Fruit fly (Drosophila melanogaster) whole organism, embryonic: ENCODE data around the gene CG32176.

ENCODE experiments used
- Antp ChIP-seq: fragments of 200-800 bp; sonication (Bioruptor generic); optimal IDR thresholded peaks from 3 replicates; lab custom pipeline; 2016; ENCODE audit warnings: missing biosample characterization, missing genetic modification characterization
- Bteb2 ChIP-seq: fragments of 200-800 bp; sonication (Bioruptor generic); optimal IDR thresholded peaks from 2 replicates; lab custom pipeline; 2016; ENCODE audit warnings: missing biosample characterization, missing genetic modification characterization
- CG10147 ChIP-seq: fragments of 200-800 bp; sonication (Bioruptor generic); optimal IDR thresholded peaks from 2 replicates; lab custom pipeline; 2019; ENCODE audit warnings: missing biosample characterization, mild to moderate bottlenecking, missing genetic modification characterization, moderate library complexity
- CG10274 ChIP-seq: fragments of 200-800 bp; sonication (Bioruptor generic); optimal IDR thresholded peaks from 3 replicates; lab custom pipeline; 2017; ENCODE audit warnings: missing biosample characterization, mild to moderate bottlenecking, missing genetic modification characterization
- CG12071 ChIP-seq: fragments of 200-800 bp; sonication (Bioruptor generic); optimal IDR thresholded peaks from 3 replicates; lab custom pipeline; 2018; ENCODE audit warnings: missing biosample characterization, mild to moderate bottlenecking, missing genetic modification characterization
- CG12391 ChIP-seq: fragments of 200-800 bp; sonication (Bioruptor generic); optimal IDR thresholded peaks from 3 replicates; lab custom pipeline; 2018; ENCODE audit warnings: missing biosample characterization, mild to moderate bottlenecking, missing genetic modification characterization, moderate library complexity
- CG13123 ChIP-seq: fragments of 200-800 bp; sonication (Bioruptor generic); optimal IDR thresholded peaks from 2 replicates; lab custom pipeline; 2016; ENCODE audit warnings: missing biosample characterization, missing genetic modification characterization
- CG15073 ChIP-seq: fragments of 200-800 bp; sonication (Bioruptor generic); optimal IDR thresholded peaks from 2 replicates; lab custom pipeline; 2016; ENCODE audit warnings: missing biosample characterization, missing genetic modification characterization
- CG1603 ChIP-seq: fragments of 200-800 bp; sonication (Bioruptor generic); optimal IDR thresholded peaks from 2 replicates; lab custom pipeline; 2019; ENCODE audit warnings: missing biosample characterization, mild to moderate bottlenecking, missing genetic modification characterization, moderate library complexity
- CG18476 ChIP-seq: fragments of 200-800 bp; sonication (Bioruptor generic); optimal IDR thresholded peaks from 2 replicates; lab custom pipeline; 2016; ENCODE audit warnings: missing biosample characterization, mild to moderate bottlenecking, missing genetic modification characterization
- CG31365 ChIP-seq: fragments of 200-800 bp; sonication (Bioruptor generic); optimal IDR thresholded peaks from 2 replicates; lab custom pipeline; 2018; ENCODE audit warnings: missing biosample characterization, mild to moderate bottlenecking, missing genetic modification characterization
- CG32532 ChIP-seq: fragments of 200-800 bp; sonication (Bioruptor generic); IDR thresholded peaks from 2 replicates; pipeline ENCODE4 v1.3.6; 2022; ENCODE audit warnings: missing biosample characterization, missing genetic modification characterization
- CG3726 ChIP-seq: fragments of 200-800 bp; sonication (Bioruptor generic); IDR thresholded peaks from 3 replicates; pipeline ENCODE4, ENCODE4 v1.3.6; 2022; ENCODE audit warnings: missing biosample characterization, missing genetic modification characterization
- CG6765 ChIP-seq: fragments of 200-800 bp; sonication (Bioruptor generic); optimal IDR thresholded peaks from 3 replicates; lab custom pipeline; 2017; ENCODE audit warnings: missing biosample characterization, mild to moderate bottlenecking, missing genetic modification characterization
- CG6813 ChIP-seq: fragments of 200-800 bp; sonication (Bioruptor generic); optimal IDR thresholded peaks from 2 replicates; lab custom pipeline; 2017; ENCODE audit warnings: missing biosample characterization, missing genetic modification characterization, mild to moderate bottlenecking, moderate library complexity, missing genetic modification reagents
- CG8089 ChIP-seq: fragments of 200-800 bp; sonication (Bioruptor generic); optimal IDR thresholded peaks from 3 replicates; lab custom pipeline; 2016; ENCODE audit warnings: missing biosample characterization, missing genetic modification characterization
- CG8290 ChIP-seq, 3 experiments: fragments of 200-800 bp; sonication (Bioruptor generic); optimal IDR thresholded peaks; 2 replicates each; lab custom pipeline; 2016 to 2019; ENCODE audit warnings: missing biosample characterization in 3 of 3, missing genetic modification characterization in 3 of 3, mild to moderate bottlenecking in 2 of 3, moderate library complexity in 1 of 3
- CG9932 ChIP-seq: fragments of 200-800 bp; sonication (Bioruptor generic); IDR thresholded peaks from 2 replicates; pipeline ENCODE4 v1.3.6; 2022; ENCODE audit warnings: missing biosample characterization, missing genetic modification characterization
- Dbx ChIP-seq: fragments of 200-800 bp; sonication (Bioruptor generic); IDR thresholded peaks from 3 replicates; pipeline ENCODE4 v1.3.6; 2022; ENCODE audit warnings: missing biosample characterization, missing genetic modification characterization
- Ets97D ChIP-seq: fragments of 200-800 bp; sonication (Bioruptor generic); optimal IDR thresholded peaks from 3 replicates; lab custom pipeline; 2016; ENCODE audit warnings: missing biosample characterization, missing genetic modification characterization
- HLH3B ChIP-seq: fragments of 200-800 bp; sonication (Bioruptor generic); IDR thresholded peaks from 2 replicates; pipeline ENCODE4 v1.3.6; 2022; ENCODE audit warnings: missing biosample characterization, missing genetic modification characterization
- Hsf ChIP-seq: fragments of 200-800 bp; sonication (Bioruptor generic); optimal IDR thresholded peaks from 3 replicates; lab custom pipeline; 2016; ENCODE audit warnings: missing biosample characterization, missing genetic modification characterization
- Lhr ChIP-seq: fragments of 200-800 bp; sonication (Bioruptor generic); optimal IDR thresholded peaks from 3 replicates; lab custom pipeline; 2017; ENCODE audit warnings: mild to moderate bottlenecking, missing biosample characterization, missing genetic modification reagents, missing genetic modification characterization
- NfI ChIP-seq: fragments of 200-800 bp; sonication (Bioruptor generic); optimal IDR thresholded peaks from 3 replicates; lab custom pipeline; 2018; ENCODE audit warnings: missing biosample characterization, mild to moderate bottlenecking, missing genetic modification characterization, moderate library complexity
- Oli ChIP-seq: fragments of 200-800 bp; sonication (Bioruptor generic); optimal IDR thresholded peaks from 2 replicates; lab custom pipeline; 2018; ENCODE audit warnings: missing biosample characterization, mild to moderate bottlenecking, missing genetic modification characterization, moderate library complexity
- Sin3A ChIP-seq: fragments of >200 bp; optimal IDR thresholded peaks from 2 replicates; lab custom pipeline; 2018
- Sry-β ChIP-seq: fragments of 200-800 bp; sonication (Bioruptor generic); optimal IDR thresholded peaks from 2 replicates; lab custom pipeline; 2018; ENCODE audit warnings: missing biosample characterization, mild to moderate bottlenecking, missing genetic modification characterization, moderate library complexity
- ab ChIP-seq: fragments of 200-800 bp; sonication (Bioruptor generic); optimal IDR thresholded peaks from 2 replicates; lab custom pipeline; 2016; ENCODE audit warnings: missing biosample characterization, missing genetic modification characterization
- bab2 ChIP-seq: fragments of 200-800 bp; sonication (Bioruptor generic); optimal IDR thresholded peaks from 2 replicates; lab custom pipeline; 2016; ENCODE audit warnings: missing biosample characterization, missing genetic modification characterization
- cad ChIP-seq: fragments of >200 bp; optimal IDR thresholded peaks from 2 replicates; lab custom pipeline; 2017; ENCODE audit warnings: missing biosample characterization, missing genetic modification characterization
- crc ChIP-seq: fragments of 200-800 bp; sonication (Bioruptor generic); optimal IDR thresholded peaks from 2 replicates; lab custom pipeline; 2016; ENCODE audit warnings: missing biosample characterization, missing genetic modification characterization
- gcm ChIP-seq: fragments of 200-800 bp; sonication (Bioruptor generic); optimal IDR thresholded peaks from 2 replicates; lab custom pipeline; 2019; ENCODE audit warnings: missing biosample characterization, mild to moderate bottlenecking, missing genetic modification characterization, moderate library complexity
- kah ChIP-seq: fragments of 200-800 bp; sonication (Bioruptor generic); optimal IDR thresholded peaks from 2 replicates; lab custom pipeline; 2018; ENCODE audit warnings: missing biosample characterization, mild to moderate bottlenecking, missing genetic modification characterization
- lola ChIP-seq, 3 experiments: fragments of >200 bp in 2 of 3; fragments of 200-800 bp in 1 of 3; sonication (Bioruptor generic) in 1 of 3; optimal IDR thresholded peaks; 2 replicates each; lab custom pipeline; 2017 to 2019; ENCODE audit warnings: missing biosample characterization in 3 of 3, missing genetic modification characterization in 3 of 3, mild to moderate bottlenecking in 1 of 3, moderate library complexity in 1 of 3
- lov ChIP-seq, 2 experiments: fragments of 200-800 bp in 1 of 2; fragments of >200 bp in 1 of 2; sonication (Bioruptor generic) in 1 of 2; IDR thresholded peaks in 1 of 2; optimal IDR thresholded peaks in 1 of 2; 2 replicates in 1 of 2; 3 replicates in 1 of 2; pipeline versions ENCODE4 v1.3.6 to Lab custom; 2017 to 2022; ENCODE audit warnings: missing biosample characterization in 1 of 2, missing genetic modification characterization in 1 of 2
- mam ChIP-seq: fragments of 200-800 bp; sonication (Bioruptor generic); optimal IDR thresholded peaks from 3 replicates; lab custom pipeline; 2016; ENCODE audit warnings: missing biosample characterization, missing genetic modification characterization
- odd ChIP-seq: fragments of 200-800 bp; sonication (Bioruptor generic); optimal IDR thresholded peaks from 2 replicates; lab custom pipeline; 2017; ENCODE audit warnings: missing biosample characterization, mild to moderate bottlenecking, missing genetic modification characterization
- p53 ChIP-seq: fragments of 200-800 bp; sonication (Bioruptor generic); optimal IDR thresholded peaks from 2 replicates; lab custom pipeline; 2016; ENCODE audit warnings: missing biosample characterization, missing genetic modification characterization
- pan ChIP-seq, 4 experiments: fragments of >200 bp in 3 of 4; fragments of 200-800 bp in 1 of 4; sonication (Bioruptor generic) in 1 of 4; optimal IDR thresholded peaks in 3 of 4; IDR thresholded peaks in 1 of 4; 2 replicates each; pipeline versions ENCODE4 v1.3.6 to Lab custom; 2017 to 2022; ENCODE audit warnings: missing biosample characterization in 2 of 4, missing genetic modification characterization in 2 of 4, mixed read lengths in 1 of 4
- pb ChIP-seq: fragments of 200-800 bp; sonication (Bioruptor generic); optimal IDR thresholded peaks from 3 replicates; lab custom pipeline; 2016; ENCODE audit warnings: missing biosample characterization, missing genetic modification characterization
- peb ChIP-seq: fragments of 200-800 bp; sonication (Bioruptor generic); IDR thresholded peaks from 2 replicates; pipeline ENCODE4 v1.3.6; 2022; ENCODE audit warnings: missing biosample characterization, missing genetic modification characterization
- pum ChIP-seq: fragments of 200-800 bp; sonication (Bioruptor generic); optimal IDR thresholded peaks from 2 replicates; lab custom pipeline; 2016; ENCODE audit warnings: missing biosample characterization, missing genetic modification characterization
- sd ChIP-seq: fragments of 200-800 bp; sonication (Bioruptor generic); optimal IDR thresholded peaks from 3 replicates; lab custom pipeline; 2018; ENCODE audit warnings: missing biosample characterization, mild to moderate bottlenecking, missing genetic modification characterization, moderate library complexity
- sens ChIP-seq: fragments of 200-800 bp; sonication (Bioruptor generic); peaks from one replicate; lab custom pipeline; 2016; ENCODE audit warnings: missing biosample characterization, missing genetic modification characterization
- shn ChIP-seq: fragments of 200-800 bp; sonication (Bioruptor generic); optimal IDR thresholded peaks from 3 replicates; lab custom pipeline; 2016; ENCODE audit warnings: missing biosample characterization, missing genetic modification characterization
- sisA ChIP-seq: fragments of 200-800 bp; sonication (Bioruptor generic); IDR thresholded peaks from 2 replicates; pipeline ENCODE4 v1.3.6; 2022; ENCODE audit warnings: missing biosample characterization, missing genetic modification characterization
- sna ChIP-seq: fragments of 200-800 bp; sonication (Bioruptor generic); IDR thresholded peaks from 2 replicates; pipeline ENCODE4 v1.3.6; 2022; ENCODE audit warnings: missing biosample characterization, missing genetic modification characterization; ENCODE audit not compliant: partially characterized antibody
- tgo ChIP-seq: fragments of 200-800 bp; sonication (Bioruptor generic); IDR thresholded peaks from 3 replicates; pipeline ENCODE4 v1.3.6; 2022; ENCODE audit warnings: missing biosample characterization, missing genetic modification characterization
- trem ChIP-seq: fragments of 200-800 bp; optimal IDR thresholded peaks from 3 replicates; lab custom pipeline; 2019; ENCODE audit warnings: missing biosample characterization, mild to moderate bottlenecking, missing genetic modification characterization, moderate library complexity
- wdn ChIP-seq: fragments of 200-800 bp; sonication (Bioruptor generic); IDR thresholded peaks from 2 replicates; pipeline ENCODE4 v1.3.6; 2022; ENCODE audit warnings: missing biosample characterization, missing genetic modification characterization
- wek ChIP-seq: fragments of 200-800 bp; sonication (Bioruptor generic); optimal IDR thresholded peaks from 3 replicates; lab custom pipeline; 2018; ENCODE audit warnings: missing biosample characterization, mild to moderate bottlenecking, missing genetic modification characterization, moderate library complexity

CG32176 gene

dm6 chr3L:17432947-17433346 is 721 bp upstream of the CG32176 start, which contains the start of gene frc (continued):
- no peak for TF ChIP-seq CG15073
- no peak for TF ChIP-seq p53 (GFP tag; lab: Kevin White, UChicago)
- TF ChIP-seq sisA (GFP tag; lab: Robert Waterston, UW): no peak
- TF ChIP-seq Hsf (GFP tag; lab: Kevin White, UChicago): no peak
- no peak for TF ChIP-seq Sin3A (lab: Kevin White, UChicago)
- TF ChIP-seq CG18476 (GFP tag; lab: Kevin White, UChicago): no peak
- no peak for TF ChIP-seq mam (GFP tag; lab: Kevin White, UChicago)
- TF ChIP-seq CG12071 (GFP tag; lab: Kevin White, UChicago): no peak
- no peak for TF ChIP-seq CG12391 (tag; lab: Kevin White, UChicago)
- TF ChIP-seq ab (GFP tag; lab: Kevin White, UChicago): no peak
- no peak for TF ChIP-seq tgo (GFP tag; lab: Robert Waterston, UW)
- TF ChIP-seq CG8290 (GFP tag; optimal IDR thresholded peaks at IDR 0.05; lab: Kevin White, UChicago): no peak
- TF ChIP-seq CG8290 (tag; optimal IDR thresholded peaks at IDR 0.05; lab: Kevin White, UChicago): peak in 1 of 2 experiments; percentile 51
- TF ChIP-seq kah (GFP tag; lab: Kevin White, UChicago): no peak
- TF ChIP-seq crc (GFP tag; lab: Kevin White, UChicago): no peak
- no peak for TF ChIP-seq gcm (GFP tag; lab: Kevin White, UChicago)
- no peak for TF ChIP-seq CG9932
- TF ChIP-seq CG1603 (tag; lab: Kevin White, UChicago): peak; percentile 5
- TF ChIP-seq sens: no peak
- no peak for TF ChIP-seq shn (GFP tag; lab: Kevin White, UChicago)
- TF ChIP-seq odd (GFP tag; lab: Kevin White, UChicago): no peak
- TF ChIP-seq CG6765: no peak
- no peak for TF ChIP-seq CG10147
- no peak for TF ChIP-seq CG32532
- TF ChIP-seq lov (optimal IDR thresholded peaks at IDR 0.05; lab: Kevin White, UChicago): no peak
- no peak for TF ChIP-seq lov (GFP tag; IDR thresholded peaks at IDR 0.05; lab: Robert Waterston, UW)
- TF ChIP-seq wek (GFP tag; lab: Kevin White, UChicago): no peak
- no peak for TF ChIP-seq Ets97D (GFP tag; lab: Kevin White, UChicago)
- no peak for TF ChIP-seq CG3726 (GFP tag; lab: Robert Waterston, UW)
- no peak for TF ChIP-seq HLH3B (GFP tag; lab: Robert Waterston, UW)
- TF ChIP-seq Bteb2 (GFP tag; lab: Kevin White, UChicago): no peak
- TF ChIP-seq CG31365: no peak
- no peak for TF ChIP-seq Sry-β
- no peak for TF ChIP-seq CG8089 (GFP tag; lab: Kevin White, UChicago)
- TF ChIP-seq pum: no peak
- TF ChIP-seq sna (GFP tag; lab: Robert Waterston, UW): no peak
- no peak for TF ChIP-seq CG13123 (GFP tag; lab: Kevin White, UChicago)
- no peak for TF ChIP-seq Lhr
- no peak for TF ChIP-seq lola (GFP tag; optimal IDR thresholded peaks at IDR 0.05; lab: Kevin White, UChicago)
- no peak for TF ChIP-seq CG10274 (GFP tag; lab: Kevin White, UChicago)
- no peak for TF ChIP-seq pan (optimal IDR thresholded peaks at IDR 0.05; lab: Kevin White, UChicago)
- TF ChIP-seq pan (GFP tag; optimal IDR thresholded peaks at IDR 0.05 in 1 of 2, IDR thresholded peaks at IDR 0.05 in 1 of 2): no peak
- TF ChIP-seq NfI (GFP tag; lab: Kevin White, UChicago): no peak
- TF ChIP-seq Dbx (GFP tag; lab: Robert Waterston, UW): peak; percentile 39; the same call in 1 of the 3 replicates
- TF ChIP-seq CG6813 (GFP tag; lab: Kevin White, UChicago): no peak
- TF ChIP-seq peb (GFP tag; lab: Robert Waterston, UW): no peak
- no peak for TF ChIP-seq cad (GFP tag; lab: Kevin White, UChicago)
- no peak for TF ChIP-seq bab2 (GFP tag; lab: Kevin White, UChicago)
- TF ChIP-seq wdn (GFP tag; lab: Robert Waterston, UW): no peak
- TF ChIP-seq Oli: no peak
- TF ChIP-seq trem (tag; lab: Kevin White, UChicago): no peak
- no peak for TF ChIP-seq pb
- TF ChIP-seq Antp (GFP tag; lab: Kevin White, UChicago): no peak
- no peak for TF ChIP-seq sd (tag; lab: Kevin White, UChicago)
